Worm (Caenorhabditis elegans) whole organism, midembryonic: ENCODE results near the gene clec-10.

Experiments used
- T22C8.4 ChIP-seq: fragments of 200-800 bp; sonication (Bioruptor generic); IDR thresholded peaks from 2 replicates; pipeline ENCODE4 v1.3.6; 2022; ENCODE audit warnings: missing genetic modification characterization, missing compliant biosample characterization
- cog-1 ChIP-seq: sonication (generic microtip); optimal IDR thresholded peaks from 2 replicates; lab custom pipeline; 2016; ENCODE audit warnings: missing genetic modification characterization, missing compliant biosample characterization
- klf-2 ChIP-seq: fragments of 200-800 bp; sonication (Bioruptor generic); conservative IDR thresholded peaks from 2 replicates; pipeline ENCODE4 v1.3.6; 2022; ENCODE audit warnings: missing genetic modification reagents, missing genetic modification characterization, missing compliant biosample characterization
- med-1 ChIP-seq: sonication (generic microtip); optimal IDR thresholded peaks from 2 replicates; lab custom pipeline; 2017; ENCODE audit warnings: missing genetic modification characterization, mild to moderate bottlenecking, missing compliant biosample characterization, antibody characterized with exemption, missing genetic modification reagents; ENCODE audit not compliant: insufficient read depth
- tab-1 ChIP-seq: fragments of 200-800 bp; sonication (Bioruptor generic); IDR thresholded peaks from 2 replicates; pipeline ENCODE4 v1.3.6; 2022; ENCODE audit warnings: missing genetic modification characterization, missing compliant biosample characterization
- ztf-23 ChIP-seq: fragments of 200-800 bp; sonication (Bioruptor generic); IDR thresholded peaks from 2 replicates; pipeline ENCODE4 v1.3.6; 2022; ENCODE audit warnings: missing genetic modification reagents, missing genetic modification characterization, missing compliant biosample characterization
- ztf-29 ChIP-seq: fragments of 200-800 bp; sonication (Bioruptor generic); IDR thresholded peaks from 2 replicates; pipeline ENCODE4 v1.3.6; 2022; ENCODE audit warnings: missing genetic modification reagents, missing genetic modification characterization, missing compliant biosample characterization

DNA sequence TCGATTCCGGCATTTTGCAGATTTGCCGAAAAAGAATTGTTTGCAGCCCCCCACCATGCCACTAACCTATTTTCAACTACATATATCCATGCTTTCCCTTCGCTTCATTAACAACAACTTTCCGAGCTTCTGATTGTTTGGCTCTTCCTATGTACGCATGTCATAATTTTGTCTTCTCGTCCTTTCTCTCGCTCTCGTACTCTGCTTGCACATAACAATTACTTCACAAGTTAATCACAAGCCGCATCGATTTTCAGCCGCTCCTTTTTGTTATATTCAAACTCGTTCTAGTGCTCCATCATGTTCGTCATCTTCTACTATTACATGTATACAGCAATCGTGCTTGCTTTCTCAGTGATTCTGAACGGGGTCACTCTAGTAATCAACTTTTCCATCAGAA is 24.1 kb upstream of the clec-10 start, which contains the start of gene C03H5.9:
- TF ChIP-seq ztf-29 (GFP tag; lab: Robert Waterston, UW): no peak
- no peak for TF ChIP-seq ztf-23 (GFP tag; lab: Robert Waterston, UW)
- TF ChIP-seq cog-1: no peak
- TF ChIP-seq T22C8.4 (GFP tag; lab: Robert Waterston, UW): no peak
- no peak for TF ChIP-seq klf-2
- no peak for TF ChIP-seq tab-1 (GFP tag; lab: Robert Waterston, UW)
- TF ChIP-seq med-1 (GFP tag; lab: Kevin White, UChicago): no peak
